Fruit fly (Drosophila melanogaster) whole organism, adult: ENCODE results near the gene CG7966.

Experiments used
- CG1620 ChIP-seq: fragments of 200-800 bp; sonication (Bioruptor generic); optimal IDR thresholded peaks from 2 replicates; lab custom pipeline; 2016; ENCODE audit warnings: missing biosample characterization, missing genetic modification characterization
- pad ChIP-seq: fragments of 200-800 bp; sonication (Bioruptor generic); optimal IDR thresholded peaks from 3 replicates; lab custom pipeline; 2017; ENCODE audit warnings: missing biosample characterization, missing genetic modification characterization, mild to moderate bottlenecking, moderate library complexity, missing genetic modification reagents

DNA sequence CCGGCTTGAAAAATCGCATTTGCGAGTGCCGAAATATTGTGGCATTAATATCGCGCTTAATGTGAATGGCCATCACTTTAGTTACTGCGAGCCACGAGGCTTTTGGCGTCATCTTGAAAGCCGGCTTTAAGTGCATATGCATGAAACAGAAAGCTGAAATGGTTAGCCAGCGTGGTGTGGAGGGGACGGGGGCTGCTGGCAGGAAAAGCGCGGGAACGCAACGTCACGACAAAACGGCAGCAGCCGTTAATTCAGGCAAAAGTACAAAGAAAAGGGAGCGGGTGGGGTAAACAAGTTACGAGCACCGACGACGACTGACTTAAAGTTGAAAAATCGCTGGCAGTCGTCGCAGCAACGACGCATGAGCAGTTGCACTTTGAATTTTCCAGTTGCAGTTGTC, 35.9 kb downstream of the CG7966 start:
- no peak for TF ChIP-seq CG1620 (GFP tag; lab: Kevin White, UChicago)
- no peak for TF ChIP-seq pad (GFP tag; lab: Kevin White, UChicago)
